Worm (Caenorhabditis elegans): ENCODE data around the gene pfkb-1.2.
A peak's percentile ranks its signal among the peaks of the same experiment; 100 is the strongest.

Gene pfkb-1.2

ce11 chrIV:5941236-5941976 lies at the start of gene pfkb-1.2:
TSS of gene pfkb-1.2 (plus strand) at chrIV:5941926.
- TF ChIP-seq lsy-2 (tag; optimal IDR thresholded peaks at IDR 0.05) (peak in 1 of 2 experiments; percentile 14), peb-1 (tag; optimal IDR thresholded peaks at IDR 0.05) (no peak), sma-9 (GFP tag; optimal IDR thresholded peaks at IDR 0.05) (no peak), sma-9 (tag; optimal IDR thresholded peaks at IDR 0.05) (no peak), nhr-21 (tag; optimal IDR thresholded peaks at IDR 0.05) (no peak), C34F6.9 (tag; optimal IDR thresholded peaks at IDR 0.05) (peak; percentile 30), unc-55 (GFP tag; optimal IDR thresholded peaks at IDR 0.05) (no peak), egl-27 (tag; optimal IDR thresholded peaks at IDR 0.05) (no peak), dmd-4 (tag; optimal IDR thresholded peaks at IDR 0.05) (no peak), ceh-82 (tag; optimal IDR thresholded peaks at IDR 0.05) (no peak), nhr-6 (tag; optimal IDR thresholded peaks at IDR 0.05) (no peak)

DNA sequence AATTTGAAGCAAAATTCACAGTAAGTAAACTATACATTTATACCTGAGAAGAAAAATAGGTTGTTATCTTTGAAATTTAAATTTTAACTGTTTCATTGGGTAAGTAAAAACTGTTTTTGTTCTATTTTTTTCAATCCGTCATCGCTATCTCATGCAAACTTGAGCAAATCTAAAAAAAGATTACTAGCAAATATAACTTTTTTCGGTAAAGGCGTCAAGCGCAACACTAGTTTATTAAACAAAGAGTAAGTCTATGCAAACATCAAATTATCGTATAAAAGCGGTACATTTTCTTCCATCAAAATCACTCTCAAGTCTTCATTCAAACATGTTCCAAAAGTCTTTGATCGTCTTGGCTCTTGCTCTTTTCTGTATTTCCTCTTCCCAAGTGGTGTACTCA lies 46.5 kb upstream of the pfkb-1.2 start, which contains the start of gene nspb-6:
Gene nspb-6, plus strand, starts transcription at position 301 of the 400 bp plus-strand sequence.
- no peak for TF ChIP-seq F13H6.1 (tag; optimal IDR thresholded peaks at IDR 0.05)
- TF ChIP-seq nhr-129 (tag; optimal IDR thresholded peaks at IDR 0.05), result no peak

ce11 chrIV:5896341-5896740 lies 45.4 kb upstream of the pfkb-1.2 start, which contains the start of gene pck-3:
TSS of gene pck-3 (plus strand) at chrIV:5896641.
- no peak for TF ChIP-seq elt-1 (tag; optimal IDR thresholded peaks at IDR 0.05)

ce11 chrIV:5902730-5903129 lies 39.0 kb upstream of the pfkb-1.2 start:
- TF ChIP-seq nhr-237 (tag; optimal IDR thresholded peaks at IDR 0.05), result no peak
- no peak for TF ChIP-seq ztf-11 (tag; optimal IDR thresholded peaks at IDR 0.05)
- no peak for TF ChIP-seq peb-1 (tag; optimal IDR thresholded peaks at IDR 0.05)
- TF ChIP-seq snpc-4 (tag; optimal IDR thresholded peaks at IDR 0.05), result no peak
- TF ChIP-seq ceh-82 (tag; optimal IDR thresholded peaks at IDR 0.05), result no peak

ce11 chrIV:5903305-5903778 lies 38.4 kb upstream of the pfkb-1.2 start, which contains the start of gene H04M03.12:
TSS of gene H04M03.12 (minus strand) at chrIV:5903355.
- no peak for TF ChIP-seq nhr-237 (tag; optimal IDR thresholded peaks at IDR 0.05)

- TF ChIP-seq elt-3 (tag; optimal IDR thresholded peaks at IDR 0.05) (no peak), ztf-4 (tag; optimal IDR thresholded peaks at IDR 0.05) (no peak), zag-1 (tag; optimal IDR thresholded peaks at IDR 0.05) (peak; percentile 26)
Observed at ce11 chrIV:5915152-5915551, 26.6 kb upstream of the pfkb-1.2 start.

DNA sequence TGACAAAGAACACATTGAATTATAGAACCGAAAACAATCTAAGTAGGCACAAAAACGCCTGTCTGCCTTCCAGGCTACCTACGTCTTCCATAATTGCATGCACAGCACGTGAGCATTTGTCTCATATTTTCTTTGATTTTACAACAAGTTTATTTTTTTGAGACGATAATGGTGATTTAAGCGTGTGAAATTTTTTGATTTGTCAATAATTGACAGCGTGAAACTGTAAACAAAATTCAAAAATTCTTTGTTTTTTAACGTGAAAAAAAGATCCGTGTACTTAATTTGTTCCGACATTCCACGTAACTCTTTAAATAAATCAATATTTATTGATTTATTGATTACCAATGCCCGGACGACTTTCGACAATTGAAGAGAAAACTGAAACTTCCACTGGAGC lies 24.7 kb upstream of the pfkb-1.2 start, which contains the start of gene dhhc-13:
Gene dhhc-13, plus strand, starts transcription at position 301 of the 400 bp plus-strand sequence.
- no peak for TF ChIP-seq lin-39 (tag; optimal IDR thresholded peaks at IDR 0.05)
- TF ChIP-seq C34F6.9 (tag; optimal IDR thresholded peaks at IDR 0.05), result no peak
- TF ChIP-seq F13H6.1 (tag; optimal IDR thresholded peaks at IDR 0.05), result no peak
- TF ChIP-seq nhr-12 (tag; optimal IDR thresholded peaks at IDR 0.05), result no peak
- TF ChIP-seq nhr-237 (tag; optimal IDR thresholded peaks at IDR 0.05), result no peak
- no peak for TF ChIP-seq crh-2 (tag; optimal IDR thresholded peaks at IDR 0.05)
- no peak for TF ChIP-seq ztf-11 (tag; optimal IDR thresholded peaks at IDR 0.05)
- no peak for TF ChIP-seq peb-1 (tag; optimal IDR thresholded peaks at IDR 0.05)
- TF ChIP-seq ztf-1 (GFP tag; conservative IDR thresholded peaks at IDR 0.05), result no peak
- no peak for TF ChIP-seq ZK546.5 (tag; optimal IDR thresholded peaks at IDR 0.05)
- TF ChIP-seq aly-2 (tag; optimal IDR thresholded peaks at IDR 0.05), result no peak
- no peak for TF ChIP-seq nhr-11 (tag; optimal IDR thresholded peaks at IDR 0.05)
- TF ChIP-seq unc-55 (GFP tag; optimal IDR thresholded peaks at IDR 0.05), result no peak
- no peak for TF ChIP-seq nhr-129 (tag; optimal IDR thresholded peaks at IDR 0.05)
- TF ChIP-seq nhr-23 (tag; optimal IDR thresholded peaks at IDR 0.05), result no peak
- TF ChIP-seq sma-3 (GFP tag; optimal IDR thresholded peaks at IDR 0.05), result no peak
- no peak for TF ChIP-seq zag-1 (tag; optimal IDR thresholded peaks at IDR 0.05)
- TF ChIP-seq elt-1 (tag; optimal IDR thresholded peaks at IDR 0.05), result no peak
- no peak for TF ChIP-seq mdl-1 (tag; optimal IDR thresholded peaks at IDR 0.05)

Measured in whole organism, L2 larva.